Fruit fly (Drosophila melanogaster): ENCODE results near the gene CG17744.

Gene CG17744

DNA sequence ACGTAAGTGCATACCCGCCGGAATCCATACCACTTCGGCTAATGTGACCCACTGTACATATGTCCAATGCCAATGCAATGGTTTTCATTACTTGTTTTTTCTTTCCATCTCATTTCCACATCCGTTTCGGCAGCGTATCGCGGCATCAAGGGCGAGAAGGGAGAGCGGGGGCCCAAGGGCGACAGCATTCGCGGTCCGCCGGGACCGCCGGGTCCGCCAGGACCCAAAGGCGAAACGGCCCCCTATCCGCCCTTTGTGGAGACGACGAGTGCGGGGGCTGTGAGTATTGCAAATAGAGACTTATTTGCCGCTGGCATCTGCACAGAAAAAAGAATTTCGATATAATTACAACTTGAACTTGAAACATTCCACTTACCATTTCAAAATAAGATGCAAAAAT, 8.4 kb upstream of the CG17744 start:
- no peak for TF ChIP-seq EcR (GFP tag; optimal IDR thresholded peaks at IDR 0.05)
- no peak for TF ChIP-seq Pif1A (GFP tag; optimal IDR thresholded peaks at IDR 0.05)
- no peak for TF ChIP-seq CG8159 (tag; optimal IDR thresholded peaks at IDR 0.05)
- no peak for TF ChIP-seq CG8301 (tag; optimal IDR thresholded peaks at IDR 0.05)
- no peak for TF ChIP-seq CG9948 (tag; optimal IDR thresholded peaks at IDR 0.05)
- TF ChIP-seq gl (tag; optimal IDR thresholded peaks at IDR 0.05), result no peak
- TF ChIP-seq CG12605 (GFP tag; IDR thresholded peaks at IDR 0.05), result no peak
- no peak for TF ChIP-seq CG13204 (GFP tag; optimal IDR thresholded peaks at IDR 0.05)
- no peak for TF ChIP-seq D1 (tag; optimal IDR thresholded peaks at IDR 0.05)
- TF ChIP-seq CG14655 (GFP tag; optimal IDR thresholded peaks at IDR 0.05), result no peak
- TF ChIP-seq Ets98B (GFP tag; IDR thresholded peaks at IDR 0.05), result no peak
- TF ChIP-seq CG10348 (GFP tag; IDR thresholded peaks at IDR 0.05), result no peak
- TF ChIP-seq fd96Ca (GFP tag; IDR thresholded peaks at IDR 0.05), result no peak

- TF ChIP-seq CG13204 (GFP tag; optimal IDR thresholded peaks at IDR 0.05) (no peak), CG4496 (GFP tag; IDR thresholded peaks at IDR 0.05) (peak; percentile 81), CG9948 (tag; optimal IDR thresholded peaks at IDR 0.05) (no peak), EcR (GFP tag; optimal IDR thresholded peaks at IDR 0.05) (no peak), CG10348 (GFP tag; IDR thresholded peaks at IDR 0.05) (no peak), D1 (tag; optimal IDR thresholded peaks at IDR 0.05) (no peak), CG14655 (GFP tag; optimal IDR thresholded peaks at IDR 0.05) (no peak), Pif1A (GFP tag; optimal IDR thresholded peaks at IDR 0.05) (peak; percentile 23), Ets98B (GFP tag; IDR thresholded peaks at IDR 0.05) (peak; percentile 72), fd96Ca (GFP tag; IDR thresholded peaks at IDR 0.05) (peak; percentile 49; the same call in 1 of the 3 replicates), gl (tag; optimal IDR thresholded peaks at IDR 0.05) (no peak), CG32121 (GFP tag; IDR thresholded peaks at IDR 0.05) (peak; percentile 65)
These were observed 12.9 kb downstream of the CG17744 start for dm6 chr3L:7013568-7014305.

DNA sequence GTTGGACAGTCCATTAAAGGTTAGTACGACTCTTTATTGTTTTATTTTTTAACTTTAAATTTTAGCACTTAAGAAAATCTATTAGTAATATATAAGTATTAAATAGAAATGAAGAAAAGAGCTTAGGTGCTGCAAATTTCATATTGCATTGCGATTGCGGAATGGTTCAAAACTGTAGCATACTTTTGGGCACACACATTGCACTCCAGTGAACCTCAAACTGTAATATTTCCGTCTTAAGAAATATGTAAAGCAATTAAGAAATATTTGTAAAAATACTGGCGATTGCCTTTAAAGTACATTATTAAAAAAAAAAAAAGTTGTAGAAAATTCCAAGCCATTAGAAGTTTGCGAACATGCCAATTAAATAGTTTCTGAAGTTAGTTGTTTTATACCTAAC, 14.3 kb downstream of the CG17744 start:
- TF ChIP-seq Pif1B (GFP tag; optimal IDR thresholded peaks at IDR 0.05) (no peak), CG13204 (GFP tag; optimal IDR thresholded peaks at IDR 0.05) (no peak), Snoo (tag; optimal IDR thresholded peaks at IDR 0.05) (no peak), CG15710 (tag; optimal IDR thresholded peaks at IDR 0.05) (no peak), CG34367 (tag; optimal IDR thresholded peaks at IDR 0.05) (no peak), CG12605 (GFP tag; IDR thresholded peaks at IDR 0.05) (no peak), CG9948 (tag; optimal IDR thresholded peaks at IDR 0.05) (no peak), Pif1A (GFP tag; optimal IDR thresholded peaks at IDR 0.05) (no peak), EcR (GFP tag; optimal IDR thresholded peaks at IDR 0.05) (no peak), rn (GFP tag; IDR thresholded peaks at IDR 0.05) (no peak), gl (tag; optimal IDR thresholded peaks at IDR 0.05) (no peak), CG32121 (GFP tag; IDR thresholded peaks at IDR 0.05) (no peak), CG14655 (GFP tag; optimal IDR thresholded peaks at IDR 0.05) (no peak), fd96Ca (GFP tag; IDR thresholded peaks at IDR 0.05) (no peak), CG10348 (GFP tag; IDR thresholded peaks at IDR 0.05) (no peak), Ets98B (GFP tag; IDR thresholded peaks at IDR 0.05) (no peak), CG8301 (tag; optimal IDR thresholded peaks at IDR 0.05) (no peak), CG8159 (tag; optimal IDR thresholded peaks at IDR 0.05) (no peak), D1 (tag; optimal IDR thresholded peaks at IDR 0.05) (no peak), CG17806 (tag; optimal IDR thresholded peaks at IDR 0.05) (no peak)

DNA sequence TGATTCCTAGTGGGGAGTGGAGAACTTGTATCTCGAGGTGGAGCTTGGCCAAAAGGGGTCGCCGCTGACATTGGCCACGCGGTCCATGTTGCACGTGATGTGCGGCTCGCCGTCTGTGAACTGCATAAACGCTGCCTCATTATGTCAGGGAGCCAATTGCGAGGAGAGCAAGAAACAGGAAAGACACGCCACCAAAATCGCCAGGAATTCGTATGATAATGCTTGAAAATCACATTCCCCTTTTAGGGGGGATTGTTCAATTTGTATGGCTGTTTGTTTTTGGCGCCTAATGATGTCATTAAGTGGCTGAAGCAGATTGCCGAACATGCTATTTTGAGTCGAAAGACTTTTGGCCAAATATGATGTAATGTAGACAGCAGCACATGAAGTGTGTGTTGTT, 16.7 kb downstream of the CG17744 start:
- TF ChIP-seq fd96Ca (GFP tag; IDR thresholded peaks at IDR 0.05) (no peak), CG8159 (tag; optimal IDR thresholded peaks at IDR 0.05) (no peak), CG12605 (GFP tag; IDR thresholded peaks at IDR 0.05) (no peak)

DNA sequence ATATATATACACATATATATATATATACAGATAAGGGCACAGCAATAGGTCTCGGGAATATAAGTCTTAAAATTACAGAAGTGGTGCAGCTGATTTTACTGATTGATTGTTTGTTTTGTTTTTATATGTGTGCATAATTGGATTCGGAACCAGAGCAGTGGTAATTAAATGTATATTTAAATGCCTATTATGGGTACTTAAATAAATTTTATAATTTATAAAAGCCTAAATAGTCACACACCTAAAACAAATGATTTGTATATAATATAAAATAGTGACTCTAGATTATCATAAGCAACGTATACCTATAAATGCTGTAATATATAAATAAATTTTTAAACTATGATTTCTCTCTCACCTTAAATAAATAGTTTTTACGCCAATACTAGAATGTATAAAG, 17.2 kb downstream of the CG17744 start:
- TF ChIP-seq CG14655 (GFP tag; optimal IDR thresholded peaks at IDR 0.05) (peak; percentile 47), CG9948 (tag; optimal IDR thresholded peaks at IDR 0.05) (peak; percentile 43), CG15710 (tag; optimal IDR thresholded peaks at IDR 0.05) (peak; percentile 53), CG13204 (GFP tag; optimal IDR thresholded peaks at IDR 0.05) (no peak), gl (tag; optimal IDR thresholded peaks at IDR 0.05) (no peak), CG34367 (tag; optimal IDR thresholded peaks at IDR 0.05) (no peak), CG4496 (GFP tag; IDR thresholded peaks at IDR 0.05) (no peak), CG17806 (tag; optimal IDR thresholded peaks at IDR 0.05) (peak; percentile 5), CG32121 (GFP tag; IDR thresholded peaks at IDR 0.05) (no peak), EcR (GFP tag; optimal IDR thresholded peaks at IDR 0.05) (no peak), fd96Ca (GFP tag; IDR thresholded peaks at IDR 0.05) (no peak), rn (GFP tag; IDR thresholded peaks at IDR 0.05) (no peak), CG8159 (tag; optimal IDR thresholded peaks at IDR 0.05) (peak; percentile 63), Pif1A (GFP tag; optimal IDR thresholded peaks at IDR 0.05) (no peak), CG10348 (GFP tag; IDR thresholded peaks at IDR 0.05) (no peak), D1 (tag; optimal IDR thresholded peaks at IDR 0.05) (no peak), Ets98B (GFP tag; IDR thresholded peaks at IDR 0.05) (no peak), Pif1B (GFP tag; optimal IDR thresholded peaks at IDR 0.05) (no peak), CG8301 (tag; optimal IDR thresholded peaks at IDR 0.05) (no peak)

dm6 chr3L:7008351-7008750, 18.2 kb downstream of the CG17744 start:
- TF ChIP-seq CG14655 (GFP tag; optimal IDR thresholded peaks at IDR 0.05) (peak; percentile 52), Snoo (tag; optimal IDR thresholded peaks at IDR 0.05) (peak; percentile 16), CG12605 (GFP tag; IDR thresholded peaks at IDR 0.05) (0 out of 2 replicates have a peak, but pooled peaks have one; percentile 16), rn (GFP tag; IDR thresholded peaks at IDR 0.05) (no peak), EcR (GFP tag; optimal IDR thresholded peaks at IDR 0.05) (no peak), CG10348 (GFP tag; IDR thresholded peaks at IDR 0.05) (no peak), CG9948 (tag; optimal IDR thresholded peaks at IDR 0.05) (peak; percentile 73), CG17806 (tag; optimal IDR thresholded peaks at IDR 0.05) (peak; percentile 65), gl (tag; optimal IDR thresholded peaks at IDR 0.05) (no peak), fd96Ca (GFP tag; IDR thresholded peaks at IDR 0.05) (no peak), CG15710 (tag; optimal IDR thresholded peaks at IDR 0.05) (peak; percentile 70), CG32121 (GFP tag; IDR thresholded peaks at IDR 0.05) (0 out of 2 replicates have a peak, but pooled peaks have one; percentile 36), D1 (tag; optimal IDR thresholded peaks at IDR 0.05) (no peak), CG13204 (GFP tag; optimal IDR thresholded peaks at IDR 0.05) (no peak), CG34367 (tag; optimal IDR thresholded peaks at IDR 0.05) (peak; percentile 33), CG4496 (GFP tag; IDR thresholded peaks at IDR 0.05) (0 out of 3 replicates have a peak, but pooled peaks have one; percentile 30), CG8159 (tag; optimal IDR thresholded peaks at IDR 0.05) (peak; percentile 78), Pif1A (GFP tag; optimal IDR thresholded peaks at IDR 0.05) (peak; percentile 44), Ets98B (GFP tag; IDR thresholded peaks at IDR 0.05) (no peak), CG8301 (tag; optimal IDR thresholded peaks at IDR 0.05) (peak; percentile 29), Pif1B (GFP tag; optimal IDR thresholded peaks at IDR 0.05) (no peak)

All from whole organism, pupa.